Fruit fly (Drosophila melanogaster) whole organism, embryonic: ENCODE measurements around the gene CG4101.

ENCODE experiments used
- Ada2b ChIP-seq: fragments of 200-800 bp; sonication (Bioruptor generic); IDR thresholded peaks from 2 replicates; pipeline ENCODE4 v1.3.6; 2022; ENCODE audit warnings: missing biosample characterization, missing genetic modification characterization
- B-H1 ChIP-seq: fragments of 200-800 bp; sonication (Bioruptor generic); IDR thresholded peaks from 3 replicates; pipeline ENCODE4 v1.3.6; 2022; ENCODE audit warnings: missing biosample characterization, missing genetic modification characterization
- Bdp1 ChIP-seq: fragments of 200-800 bp; sonication (Bioruptor generic); optimal IDR thresholded peaks from 3 replicates; lab custom pipeline; 2016; ENCODE audit warnings: missing biosample characterization, missing genetic modification characterization
- BtbVII ChIP-seq: fragments of 200-800 bp; sonication (Bioruptor generic); optimal IDR thresholded peaks from 3 replicates; lab custom pipeline; 2017; ENCODE audit warnings: missing biosample characterization, mild to moderate bottlenecking, missing genetic modification characterization
- CG10979 ChIP-seq: fragments of 200-800 bp; sonication (Bioruptor generic); optimal IDR thresholded peaks from 2 replicates; lab custom pipeline; 2018; ENCODE audit warnings: missing biosample characterization, mild to moderate bottlenecking, missing genetic modification characterization, moderate library complexity
- CG11560 ChIP-seq: fragments of 200-800 bp; sonication (Bioruptor generic); IDR thresholded peaks from 3 replicates; pipeline ENCODE4 v1.3.6; 2022; ENCODE audit warnings: missing biosample characterization, missing genetic modification characterization
- CG12236 ChIP-seq: fragments of 200-800 bp; sonication (Bioruptor generic); optimal IDR thresholded peaks from 2 replicates; lab custom pipeline; 2016; ENCODE audit warnings: missing biosample characterization, missing genetic modification characterization
- CG15011 ChIP-seq: fragments of 200-800 bp; sonication (Bioruptor generic); optimal IDR thresholded peaks from 3 replicates; lab custom pipeline; 2018; ENCODE audit warnings: missing biosample characterization, mild to moderate bottlenecking, missing genetic modification characterization
- CG15601 ChIP-seq: fragments of 200-800 bp; sonication (Bioruptor generic); optimal IDR thresholded peaks from 3 replicates; lab custom pipeline; 2019; ENCODE audit warnings: missing biosample characterization, mild to moderate bottlenecking, missing genetic modification characterization, moderate library complexity
- CG1602 ChIP-seq: fragments of 200-800 bp; sonication (Bioruptor generic); optimal IDR thresholded peaks from 3 replicates; lab custom pipeline; 2016; ENCODE audit warnings: missing biosample characterization, missing genetic modification characterization
- CG16779 ChIP-seq: fragments of 200-800 bp; sonication (Bioruptor generic); IDR thresholded peaks from 2 replicates; pipeline ENCODE4 v1.3.6; 2022; ENCODE audit warnings: missing biosample characterization, missing genetic modification characterization
- CG16813 ChIP-seq: fragments of 200-800 bp; sonication (Bioruptor generic); IDR thresholded peaks from 3 replicates; pipeline ENCODE4 v1.3.6; 2022; ENCODE audit warnings: missing biosample characterization, missing genetic modification characterization; ENCODE audit not compliant: partially characterized antibody
- CG16815 ChIP-seq: fragments of 200-800 bp; sonication (Bioruptor generic); optimal IDR thresholded peaks from 3 replicates; lab custom pipeline; 2017; ENCODE audit warnings: missing biosample characterization, mild to moderate bottlenecking, missing genetic modification characterization
- CG17359 ChIP-seq: fragments of 200-800 bp; sonication (Bioruptor generic); optimal IDR thresholded peaks from 3 replicates; lab custom pipeline; 2018; ENCODE audit warnings: missing biosample characterization, mild to moderate bottlenecking, missing genetic modification characterization, moderate library complexity
- CG18764 ChIP-seq: fragments of 200-800 bp; sonication (Bioruptor generic); optimal IDR thresholded peaks from 3 replicates; lab custom pipeline; 2016; ENCODE audit warnings: missing biosample characterization, missing genetic modification characterization
- CG3065 ChIP-seq: fragments of 200-800 bp; sonication (Bioruptor generic); optimal IDR thresholded peaks from 2 replicates; lab custom pipeline; 2016; ENCODE audit warnings: missing biosample characterization, missing genetic modification characterization
- CG32772 ChIP-seq: fragments of 200-800 bp; sonication (Bioruptor generic); IDR thresholded peaks from 2 replicates; pipeline ENCODE4 v1.3.6; 2022; ENCODE audit warnings: missing biosample characterization, missing genetic modification characterization
- CG3281 ChIP-seq: fragments of 200-800 bp; sonication (Bioruptor generic); optimal IDR thresholded peaks from 3 replicates; lab custom pipeline; 2017; ENCODE audit warnings: missing biosample characterization, mild to moderate bottlenecking, missing genetic modification characterization
- CG33557 ChIP-seq: fragments of 200-800 bp; sonication (Bioruptor generic); optimal IDR thresholded peaks from 2 replicates; lab custom pipeline; 2019; ENCODE audit warnings: missing biosample characterization, mild to moderate bottlenecking, missing genetic modification characterization, moderate library complexity
- CG6175 ChIP-seq: fragments of 200-800 bp; sonication (Bioruptor generic); IDR thresholded peaks from 3 replicates; pipeline ENCODE4 v1.3.6; 2022; ENCODE audit warnings: missing biosample characterization, missing genetic modification characterization
- CG6813 ChIP-seq: fragments of 200-800 bp; sonication (Bioruptor generic); optimal IDR thresholded peaks from 2 replicates; lab custom pipeline; 2017; ENCODE audit warnings: missing biosample characterization, missing genetic modification characterization, mild to moderate bottlenecking, moderate library complexity, missing genetic modification reagents
- CG8388 ChIP-seq: fragments of 200-800 bp; sonication (Bioruptor generic); optimal IDR thresholded peaks from 2 replicates; lab custom pipeline; 2019; ENCODE audit warnings: missing biosample characterization, mild to moderate bottlenecking, missing genetic modification characterization, moderate library complexity
- CG9215 ChIP-seq: fragments of 200-800 bp; sonication (Bioruptor generic); IDR thresholded peaks from 2 replicates; pipeline ENCODE4 v1.3.6; 2022; ENCODE audit warnings: missing biosample characterization, missing genetic modification characterization
- CTCF ChIP-seq: fragments of 200-800 bp; sonication (Bioruptor generic); optimal IDR thresholded peaks from 2 replicates; lab custom pipeline; 2017; ENCODE audit warnings: missing biosample characterization, mild to moderate bottlenecking, missing genetic modification characterization, moderate library complexity
- CoRest ChIP-seq: fragments of 200-800 bp; sonication (Bioruptor generic); optimal IDR thresholded peaks from 3 replicates; lab custom pipeline; 2018; ENCODE audit warnings: missing biosample characterization, mild to moderate bottlenecking, missing genetic modification characterization, moderate library complexity
- CrebB ChIP-seq: fragments of 200-800 bp; sonication (Bioruptor generic); optimal IDR thresholded peaks from 3 replicates; lab custom pipeline; 2018; ENCODE audit warnings: missing biosample characterization, mild to moderate bottlenecking, missing genetic modification characterization
- Dad ChIP-seq: fragments of 200-800 bp; sonication (Bioruptor generic); optimal IDR thresholded peaks from 3 replicates; lab custom pipeline; 2016; ENCODE audit warnings: missing biosample characterization, missing genetic modification characterization
- Dfd ChIP-seq, 2 experiments: fragments of >200 bp; optimal IDR thresholded peaks; 2 replicates each; lab custom pipeline; 2017; ENCODE audit warnings: missing biosample characterization in 2 of 2, missing genetic modification characterization in 2 of 2
- HLH54F ChIP-seq: fragments of 200-800 bp; sonication (Bioruptor generic); optimal IDR thresholded peaks from 3 replicates; lab custom pipeline; 2016; ENCODE audit warnings: missing biosample characterization, missing genetic modification characterization
- Hr78 ChIP-seq, 2 experiments: fragments of 200-800 bp in 1 of 2; fragments of >200 bp in 1 of 2; sonication (Bioruptor generic) in 1 of 2; optimal IDR thresholded peaks; 2 replicates each; lab custom pipeline; 2017 to 2019; ENCODE audit warnings: missing biosample characterization in 2 of 2, missing genetic modification characterization in 2 of 2, mild to moderate bottlenecking in 1 of 2, moderate library complexity in 1 of 2
- MESR4 ChIP-seq: fragments of 200-800 bp; sonication (Bioruptor generic); optimal IDR thresholded peaks from 2 replicates; lab custom pipeline; 2018; ENCODE audit warnings: missing biosample characterization, mild to moderate bottlenecking, missing genetic modification characterization, moderate library complexity
- MTF-1 ChIP-seq: fragments of 200-800 bp; sonication (Bioruptor generic); optimal IDR thresholded peaks from 2 replicates; lab custom pipeline; 2018; ENCODE audit warnings: missing biosample characterization, mild to moderate bottlenecking, missing genetic modification characterization, borderline replicate concordance
- Max ChIP-seq: fragments of 200-800 bp; sonication (Bioruptor generic); optimal IDR thresholded peaks from 2 replicates; lab custom pipeline; 2016; ENCODE audit warnings: missing biosample characterization, mild to moderate bottlenecking, missing genetic modification characterization
- Pdp1 ChIP-seq, 2 experiments: fragments of 200-800 bp; sonication (Bioruptor generic); optimal IDR thresholded peaks; 3 replicates each; lab custom pipeline; 2016; ENCODE audit warnings: missing biosample characterization in 2 of 2, missing genetic modification characterization in 2 of 2, mild to moderate bottlenecking in 1 of 2, moderate library complexity in 1 of 2
- Sry-δ ChIP-seq: fragments of 200-800 bp; sonication (Bioruptor generic); optimal IDR thresholded peaks from 2 replicates; lab custom pipeline; 2016; ENCODE audit warnings: missing biosample characterization, missing genetic modification characterization
- ab ChIP-seq: fragments of 200-800 bp; sonication (Bioruptor generic); optimal IDR thresholded peaks from 2 replicates; lab custom pipeline; 2016; ENCODE audit warnings: missing biosample characterization, missing genetic modification characterization
- az2 ChIP-seq: fragments of 200-800 bp; sonication (Bioruptor generic); optimal IDR thresholded peaks from 3 replicates; lab custom pipeline; 2016; ENCODE audit warnings: missing biosample characterization, missing genetic modification characterization
- da ChIP-seq: fragments of 200-800 bp; sonication (Bioruptor generic); optimal IDR thresholded peaks from 2 replicates; lab custom pipeline; 2016; ENCODE audit warnings: missing biosample characterization, missing genetic modification characterization
- disco-r ChIP-seq: fragments of 200-800 bp; sonication (Bioruptor generic); optimal IDR thresholded peaks from 2 replicates; lab custom pipeline; 2016; ENCODE audit warnings: missing biosample characterization, missing genetic modification characterization
- dm ChIP-seq: fragments of 200-800 bp; sonication (Bioruptor generic); optimal IDR thresholded peaks from 3 replicates; lab custom pipeline; 2016; ENCODE audit warnings: missing biosample characterization, missing genetic modification characterization
- gfzf ChIP-seq: fragments of 200-800 bp; sonication (Bioruptor generic); optimal IDR thresholded peaks from 2 replicates; lab custom pipeline; 2016; ENCODE audit warnings: missing biosample characterization, mild to moderate bottlenecking, missing genetic modification characterization, moderate library complexity
- ham ChIP-seq: fragments of 200-800 bp; sonication (Bioruptor generic); IDR thresholded peaks from 2 replicates; pipeline ENCODE4 v1.3.6; 2022; ENCODE audit warnings: missing biosample characterization, missing genetic modification characterization
- ken ChIP-seq: fragments of 200-800 bp; sonication (Bioruptor generic); IDR thresholded peaks from 3 replicates; pipeline ENCODE4 v1.3.6; 2022; ENCODE audit warnings: missing biosample characterization, missing genetic modification characterization
- lilli ChIP-seq: fragments of 200-800 bp; sonication (Bioruptor generic); optimal IDR thresholded peaks from 3 replicates; lab custom pipeline; 2016; ENCODE audit warnings: missing biosample characterization, missing genetic modification characterization
- ranshi ChIP-seq: fragments of 200-800 bp; sonication (Bioruptor generic); IDR thresholded peaks from 2 replicates; pipeline ENCODE4 v1.3.6; 2022; ENCODE audit warnings: missing biosample characterization, missing genetic modification characterization
- sd ChIP-seq: fragments of 200-800 bp; sonication (Bioruptor generic); optimal IDR thresholded peaks from 3 replicates; lab custom pipeline; 2018; ENCODE audit warnings: missing biosample characterization, mild to moderate bottlenecking, missing genetic modification characterization, moderate library complexity
- so ChIP-seq: fragments of 200-800 bp; sonication (Bioruptor generic); IDR thresholded peaks from 3 replicates; pipeline ENCODE4 v1.3.6; 2022; ENCODE audit warnings: missing biosample characterization, missing genetic modification characterization
- tx ChIP-seq: fragments of 200-800 bp; sonication (Bioruptor generic); optimal IDR thresholded peaks from 2 replicates; lab custom pipeline; 2016; ENCODE audit warnings: missing biosample characterization, missing genetic modification characterization
- unpg ChIP-seq: fragments of 200-800 bp; sonication (Bioruptor generic); optimal IDR thresholded peaks from 3 replicates; lab custom pipeline; 2018; ENCODE audit warnings: missing biosample characterization, mild to moderate bottlenecking, missing genetic modification characterization, moderate library complexity

The CG4101 gene

DNA sequence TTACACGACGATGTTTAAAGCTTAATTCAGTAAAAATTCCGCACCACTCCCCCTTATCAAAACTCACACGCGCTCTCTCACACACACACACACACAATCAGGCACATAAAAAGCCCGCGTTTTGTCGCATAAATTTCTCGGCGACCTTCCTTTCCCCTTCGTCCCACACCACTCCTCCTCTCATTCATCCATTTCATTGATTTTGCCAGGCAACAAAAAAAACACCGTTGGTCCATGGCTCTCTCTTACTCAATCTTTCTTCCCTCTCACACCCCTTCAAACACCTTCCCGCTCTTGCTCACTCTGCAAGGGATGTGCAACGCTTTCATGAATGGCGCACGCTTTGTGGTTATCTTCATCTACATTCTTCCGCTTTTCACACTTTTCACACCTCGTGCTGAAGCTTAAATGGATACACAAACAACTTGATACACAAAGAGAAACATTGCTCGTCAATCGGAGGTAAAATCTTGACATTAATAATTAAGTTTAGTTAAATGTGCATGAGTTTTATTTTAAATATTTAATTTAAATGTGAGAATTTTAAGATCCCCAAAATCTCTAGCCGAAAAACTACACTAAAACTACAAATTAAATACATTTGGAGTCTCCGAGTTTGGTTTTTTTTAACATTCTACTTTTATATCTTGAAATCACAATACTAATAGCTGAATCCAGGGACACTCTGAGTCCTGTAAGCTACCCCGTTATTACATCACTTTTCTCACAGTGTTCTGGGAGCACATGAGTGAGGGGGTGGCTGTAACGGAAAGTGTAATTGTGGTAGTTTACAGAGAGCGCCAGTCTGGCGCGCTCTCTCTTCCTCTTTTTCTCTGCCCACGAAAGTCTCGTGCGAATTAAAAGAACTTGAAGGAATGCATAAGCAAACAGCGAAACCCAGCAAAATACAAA lies 47.9 kb downstream of the CG4101 start (continued):
- TF ChIP-seq BtbVII (GFP tag; lab: Kevin White, UChicago) = peak; percentile 98
- peak; percentile 94 for TF ChIP-seq Dad
- TF ChIP-seq CoRest (tag; lab: Kevin White, UChicago) = peak; percentile 98
- peak; percentile 95 for TF ChIP-seq lilli (GFP tag; lab: Kevin White, UChicago)
- peak; percentile 97 for TF ChIP-seq CG1602 (GFP tag; lab: Kevin White, UChicago)
- TF ChIP-seq CG8388 (GFP tag; lab: Kevin White, UChicago) = peak; percentile 97
- peak; percentile 94 for TF ChIP-seq CG16815 (GFP tag; lab: Kevin White, UChicago)
- peak; percentile 96 for TF ChIP-seq CG15601
- no peak for TF ChIP-seq Dfd (GFP tag; optimal IDR thresholded peaks at IDR 0.05; lab: Kevin White, UChicago)
- TF ChIP-seq CG12236 (GFP tag; lab: Kevin White, UChicago) = peak; percentile 76
- TF ChIP-seq CrebB (tag; lab: Kevin White, UChicago) = peak; percentile 78
- peak; percentile 96 for TF ChIP-seq CG15011 (GFP tag; lab: Kevin White, UChicago)
- TF ChIP-seq CG11560 (tag; lab: Robert Waterston, UW) = peak; percentile 87
- TF ChIP-seq ham = peak; percentile 81
- peak; percentile 98 for TF ChIP-seq CG3281 (GFP tag; lab: Kevin White, UChicago)
- peak; percentile 93 for TF ChIP-seq CG9215
- TF ChIP-seq dm (GFP tag; lab: Kevin White, UChicago) = peak; percentile 78
- peak; percentile 76 for TF ChIP-seq sd (tag; lab: Kevin White, UChicago)
- TF ChIP-seq Pdp1 (GFP tag; optimal IDR thresholded peaks at IDR 0.05; lab: Kevin White, UChicago) = peak; percentile 89 to 96
- TF ChIP-seq ken = peak; percentile 93
- TF ChIP-seq disco-r (GFP tag; lab: Kevin White, UChicago) = peak; percentile 75
- TF ChIP-seq CG16779 (GFP tag; lab: Robert Waterston, UW) = peak; percentile 77
- TF ChIP-seq Bdp1 (GFP tag; lab: Kevin White, UChicago) = peak; percentile 87
- peak; percentile 89 for TF ChIP-seq CG33557 (GFP tag; lab: Kevin White, UChicago)
- TF ChIP-seq CG3065 (GFP tag; lab: Kevin White, UChicago) = peak; percentile 89
- TF ChIP-seq CG17359 (tag; lab: Kevin White, UChicago) = peak; percentile 98
- TF ChIP-seq CG6813 (GFP tag; lab: Kevin White, UChicago) = peak; percentile 95
- peak; percentile 73 for TF ChIP-seq CTCF (GFP tag; lab: Kevin White, UChicago)
- TF ChIP-seq CG32772 (GFP tag; lab: Robert Waterston, UW) = peak; percentile 94
- TF ChIP-seq CG16813 (GFP tag; lab: Robert Waterston, UW) = no peak
- peak; percentile 94 for TF ChIP-seq B-H1
- TF ChIP-seq tx (GFP tag; lab: Kevin White, UChicago) = peak; percentile 84
- TF ChIP-seq HLH54F (GFP tag; lab: Kevin White, UChicago) = peak; percentile 90
- TF ChIP-seq so = peak; percentile 94
- TF ChIP-seq CG6175 (GFP tag; lab: Robert Waterston, UW) = peak; percentile 83
- peak; percentile 91 for TF ChIP-seq Ada2b
- peak; percentile 71 for TF ChIP-seq da (GFP tag; lab: Kevin White, UChicago)
- peak; percentile 30 for TF ChIP-seq MESR4 (GFP tag; lab: Kevin White, UChicago)
- TF ChIP-seq Sry-δ (GFP tag; lab: Kevin White, UChicago) = peak; percentile 49
- TF ChIP-seq CG10979 (tag; lab: Kevin White, UChicago) = peak; percentile 98
- TF ChIP-seq unpg = peak; percentile 96
- peak; percentile 98 for TF ChIP-seq Max
- TF ChIP-seq gfzf (GFP tag; lab: Kevin White, UChicago) = no peak
- peak; percentile 93 for TF ChIP-seq CG18764 (GFP tag; lab: Kevin White, UChicago)
- peak in 1 of 2 experiments; percentile 89 for TF ChIP-seq Hr78 (GFP tag; optimal IDR thresholded peaks at IDR 0.05; lab: Kevin White, UChicago)
- TF ChIP-seq ab (GFP tag; lab: Kevin White, UChicago) = peak; percentile 68
- peak; percentile 97 for TF ChIP-seq az2 (GFP tag; lab: Kevin White, UChicago)
- peak; percentile 94 for TF ChIP-seq ranshi (GFP tag; lab: Robert Waterston, UW)
- peak; percentile 89 for TF ChIP-seq MTF-1
